Worm (Caenorhabditis elegans) whole organism, midembryonic: ENCODE measurements around the gene C04G6.2.

Source experiments
- T22C8.4 ChIP-seq: fragments of 200-800 bp; sonication (Bioruptor generic); IDR thresholded peaks from 2 replicates; pipeline ENCODE4 v1.3.6; 2022; ENCODE audit warnings: missing genetic modification characterization, missing compliant biosample characterization
- klf-2 ChIP-seq: fragments of 200-800 bp; sonication (Bioruptor generic); conservative IDR thresholded peaks from 2 replicates; pipeline ENCODE4 v1.3.6; 2022; ENCODE audit warnings: missing genetic modification reagents, missing genetic modification characterization, missing compliant biosample characterization

DNA sequence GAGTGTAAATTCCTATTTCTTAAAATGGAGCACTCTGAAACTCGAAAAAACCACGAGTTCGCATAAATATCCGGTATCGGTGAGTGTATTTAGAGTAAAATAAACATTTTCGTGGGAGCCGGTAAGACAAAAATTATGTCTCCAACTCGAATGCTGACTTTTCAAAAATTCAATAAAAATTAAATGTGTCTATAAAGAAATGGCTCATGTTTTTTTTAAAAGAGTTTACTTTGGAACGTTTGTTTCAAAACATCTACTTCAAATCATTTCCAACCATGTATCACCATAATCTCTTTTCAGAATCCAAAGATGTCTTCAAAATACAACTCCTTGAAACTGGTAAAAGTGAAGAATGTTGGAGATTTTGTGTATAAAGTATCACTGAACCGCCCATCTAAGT, 49.6 kb downstream of the C04G6.2 start, which contains the start of gene F58A6.1:
- TF ChIP-seq klf-2 (GFP tag; lab: Robert Waterston, UW) (no peak), T22C8.4 (GFP tag; lab: Robert Waterston, UW) (no peak)
